Fruit fly (Drosophila melanogaster): ENCODE measurements around the gene Vha68-1.

DNA sequence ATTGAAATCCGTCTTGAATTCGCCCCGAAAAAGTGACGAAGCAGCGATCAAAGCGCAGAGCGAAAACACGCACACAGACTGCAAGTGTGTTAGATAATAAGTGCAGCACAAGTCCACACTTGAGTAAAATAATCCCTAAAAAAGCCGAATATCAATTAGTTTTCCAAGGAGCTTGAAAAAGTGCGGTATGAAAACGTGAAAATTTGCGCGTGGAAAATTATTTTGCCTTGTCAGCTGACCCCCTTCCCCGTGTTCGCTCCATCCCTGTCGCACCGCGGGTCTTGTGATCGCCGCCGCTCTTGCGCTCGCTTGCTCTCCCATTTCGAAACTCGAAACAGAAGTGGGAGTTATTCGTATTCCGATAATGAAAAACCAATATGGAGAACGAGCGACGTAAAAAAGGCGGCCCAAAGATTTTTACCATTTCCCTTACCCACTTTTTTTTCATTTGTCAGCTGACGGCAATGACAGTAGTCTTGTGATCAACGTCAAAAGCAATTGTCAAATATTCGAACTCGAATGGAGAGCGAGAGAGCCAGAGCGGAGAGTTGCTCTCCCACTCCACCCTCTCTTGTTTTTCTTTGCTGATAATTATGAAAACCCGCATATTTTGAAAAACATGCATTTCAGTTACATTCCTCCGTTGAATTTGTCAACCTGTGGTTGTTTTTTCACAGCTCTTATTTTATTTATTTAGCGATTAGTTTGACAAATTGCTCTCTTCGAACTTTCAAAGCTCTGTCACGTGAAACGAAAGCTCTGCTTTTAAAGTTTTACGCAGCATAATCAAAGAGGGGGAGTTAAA lies 29.1 kb downstream of the Vha68-1 start:
- TF ChIP-seq psq (GFP tag; optimal IDR thresholded peaks at IDR 0.05) (peak; percentile 90), usp (GFP tag; optimal IDR thresholded peaks at IDR 0.05) (no peak)
